Worm (Caenorhabditis elegans): ENCODE data around the gene K07H8.12.

- TF ChIP-seq T23F11.4 (GFP tag; optimal IDR thresholded peaks at IDR 0.05), result no peak
- TF ChIP-seq nhr-11 (tag; optimal IDR thresholded peaks at IDR 0.05), result no peak
- TF ChIP-seq eyg-1 (tag; optimal IDR thresholded peaks at IDR 0.05), result no peak
- no peak for TF ChIP-seq ceh-24 (tag; optimal IDR thresholded peaks at IDR 0.05)
Measured at ce11 chrIV:8247341-8247740, 29.2 kb downstream of the K07H8.12 start.

Measured in whole organism, late embryonic.